Worm (Caenorhabditis elegans): Measurements from ENCODE around the gene pid-5.

ce11 chrV:4175624-4176023, at the start of gene pid-5, which contains the start of gene coh-4:
- TF ChIP-seq T23F11.4 (GFP tag; optimal IDR thresholded peaks at IDR 0.05) (no peak), ceh-18 (tag; optimal IDR thresholded peaks at IDR 0.05) (no peak), zip-5 (tag; optimal IDR thresholded peaks at IDR 0.05) (no peak), elt-4 (tag; optimal IDR thresholded peaks at IDR 0.05) (no peak), fax-1 (tag; optimal IDR thresholded peaks at IDR 0.05) (no peak), ceh-34 (tag; optimal IDR thresholded peaks at IDR 0.05) (no peak), sox-4 (tag; optimal IDR thresholded peaks at IDR 0.05) (no peak)

All from whole organism, late embryonic.